Fruit fly (Drosophila melanogaster) whole organism, embryonic: Measurements from ENCODE around the gene CG43707.

Experiments used
- Abd-B ChIP-seq: fragments of 200-800 bp; sonication (Bioruptor generic); optimal IDR thresholded peaks from 2 replicates; lab custom pipeline; 2018; ENCODE audit warnings: missing biosample characterization, mild to moderate bottlenecking, missing genetic modification characterization, moderate library complexity
- CG10147 ChIP-seq: fragments of 200-800 bp; sonication (Bioruptor generic); optimal IDR thresholded peaks from 2 replicates; lab custom pipeline; 2019; ENCODE audit warnings: missing biosample characterization, mild to moderate bottlenecking, missing genetic modification characterization, moderate library complexity
- CG12236 ChIP-seq: fragments of 200-800 bp; sonication (Bioruptor generic); optimal IDR thresholded peaks from 2 replicates; lab custom pipeline; 2016; ENCODE audit warnings: missing biosample characterization, missing genetic modification characterization
- CG12391 ChIP-seq: fragments of 200-800 bp; sonication (Bioruptor generic); optimal IDR thresholded peaks from 3 replicates; lab custom pipeline; 2018; ENCODE audit warnings: missing biosample characterization, mild to moderate bottlenecking, missing genetic modification characterization, moderate library complexity
- CG14050 ChIP-seq: fragments of 200-800 bp; sonication (Bioruptor generic); IDR thresholded peaks from 3 replicates; pipeline ENCODE4 v1.3.6; 2022; ENCODE audit warnings: missing biosample characterization, missing genetic modification characterization
- CG14860 ChIP-seq: fragments of 200-800 bp; sonication (Bioruptor generic); IDR thresholded peaks from 3 replicates; pipeline ENCODE4 v1.3.6; 2022; ENCODE audit warnings: missing biosample characterization, missing genetic modification characterization; ENCODE audit not compliant: partially characterized antibody
- CG1647 ChIP-seq: fragments of 200-800 bp; sonication (Bioruptor generic); optimal IDR thresholded peaks from 3 replicates; lab custom pipeline; 2016; ENCODE audit warnings: missing biosample characterization, missing genetic modification characterization
- CG17328 ChIP-seq: fragments of 200-800 bp; sonication (Bioruptor generic); IDR thresholded peaks from 2 replicates; pipeline ENCODE4 v1.3.6; 2022; ENCODE audit warnings: missing biosample characterization, missing genetic modification characterization
- CG2875 ChIP-seq: fragments of 200-800 bp; sonication (Bioruptor generic); optimal IDR thresholded peaks from 2 replicates; lab custom pipeline; 2017; ENCODE audit warnings: missing biosample characterization, mild to moderate bottlenecking, missing genetic modification characterization, missing genetic modification reagents
- CG3995 ChIP-seq: fragments of 200-800 bp; sonication (Bioruptor generic); optimal IDR thresholded peaks from 3 replicates; lab custom pipeline; 2016; ENCODE audit warnings: missing biosample characterization, missing genetic modification characterization
- CG4424 ChIP-seq: fragments of 200-800 bp; sonication (Bioruptor generic); optimal IDR thresholded peaks from 3 replicates; lab custom pipeline; 2016; ENCODE audit warnings: missing biosample characterization, missing genetic modification characterization
- CG4854 ChIP-seq: fragments of 200-800 bp; sonication (Bioruptor generic); optimal IDR thresholded peaks from 2 replicates; lab custom pipeline; 2016; ENCODE audit warnings: missing biosample characterization, missing genetic modification characterization, inconsistent platforms
- CG6854 ChIP-seq: fragments of 200-800 bp; sonication (Bioruptor generic); optimal IDR thresholded peaks from 3 replicates; lab custom pipeline; 2017; ENCODE audit warnings: missing biosample characterization, mild to moderate bottlenecking, missing genetic modification characterization
- CG7271 ChIP-seq: fragments of 200-800 bp; sonication (Bioruptor generic); optimal IDR thresholded peaks from 2 replicates; lab custom pipeline; 2018; ENCODE audit warnings: missing biosample characterization, mild to moderate bottlenecking, missing genetic modification characterization, moderate library complexity
- CG7357 ChIP-seq: fragments of 200-800 bp; sonication (Bioruptor generic); IDR thresholded peaks from 3 replicates; pipeline ENCODE4 v1.3.6; 2022; ENCODE audit warnings: missing biosample characterization, missing genetic modification characterization
- CG8944 ChIP-seq: fragments of 200-800 bp; sonication (Bioruptor generic); optimal IDR thresholded peaks from 3 replicates; lab custom pipeline; 2016; ENCODE audit warnings: missing biosample characterization, missing genetic modification characterization
- CG9215 ChIP-seq: fragments of 200-800 bp; sonication (Bioruptor generic); IDR thresholded peaks from 2 replicates; pipeline ENCODE4 v1.3.6; 2022; ENCODE audit warnings: missing biosample characterization, missing genetic modification characterization
- CG9727 ChIP-seq: fragments of 200-800 bp; sonication (Bioruptor generic); optimal IDR thresholded peaks from 3 replicates; lab custom pipeline; 2017; ENCODE audit warnings: missing biosample characterization, mild to moderate bottlenecking, missing genetic modification characterization
- CG9817 ChIP-seq: fragments of 200-800 bp; sonication (Bioruptor generic); optimal IDR thresholded peaks from 2 replicates; lab custom pipeline; 2018; ENCODE audit warnings: missing biosample characterization, mild to moderate bottlenecking, missing genetic modification characterization, moderate library complexity
- CG9932 ChIP-seq: fragments of 200-800 bp; sonication (Bioruptor generic); IDR thresholded peaks from 2 replicates; pipeline ENCODE4 v1.3.6; 2022; ENCODE audit warnings: missing biosample characterization, missing genetic modification characterization
- CTCF ChIP-seq: fragments of 200-800 bp; sonication (Bioruptor generic); optimal IDR thresholded peaks from 2 replicates; lab custom pipeline; 2017; ENCODE audit warnings: missing biosample characterization, mild to moderate bottlenecking, missing genetic modification characterization, moderate library complexity
- ERR ChIP-seq: fragments of 200-800 bp; sonication (Bioruptor generic); optimal IDR thresholded peaks from 2 replicates; lab custom pipeline; 2016; ENCODE audit warnings: missing biosample characterization, missing genetic modification characterization
- Eip74EF ChIP-seq, 2 experiments: fragments of 200-800 bp in 1 of 2; fragments of >200 bp in 1 of 2; sonication (Bioruptor generic) in 1 of 2; optimal IDR thresholded peaks; 2 replicates each; lab custom pipeline; 2017 to 2019; ENCODE audit warnings: missing biosample characterization in 2 of 2, missing genetic modification characterization in 2 of 2, mild to moderate bottlenecking in 1 of 2, moderate library complexity in 1 of 2
- Hand ChIP-seq: fragments of 200-800 bp; sonication (Bioruptor generic); optimal IDR thresholded peaks from 2 replicates; lab custom pipeline; 2017; ENCODE audit warnings: mild to moderate bottlenecking, missing biosample characterization, missing genetic modification reagents, missing genetic modification characterization
- Hr3 ChIP-seq: fragments of 200-800 bp; sonication (Bioruptor generic); optimal IDR thresholded peaks from 3 replicates; lab custom pipeline; 2016; ENCODE audit warnings: missing biosample characterization, missing genetic modification characterization
- Hr51 ChIP-seq, 2 experiments: fragments of 200-800 bp; sonication (Bioruptor generic); optimal IDR thresholded peaks; 2 replicates in 1 of 2; 3 replicates in 1 of 2; lab custom pipeline; 2016 to 2018; ENCODE audit warnings: missing biosample characterization in 2 of 2, missing genetic modification characterization in 2 of 2, mild to moderate bottlenecking in 1 of 2, moderate library complexity in 1 of 2
- Hr78 ChIP-seq, 2 experiments: fragments of 200-800 bp in 1 of 2; fragments of >200 bp in 1 of 2; sonication (Bioruptor generic) in 1 of 2; optimal IDR thresholded peaks; 2 replicates each; lab custom pipeline; 2017 to 2019; ENCODE audit warnings: missing biosample characterization in 2 of 2, missing genetic modification characterization in 2 of 2, mild to moderate bottlenecking in 1 of 2, moderate library complexity in 1 of 2
- Meics ChIP-seq: fragments of 200-800 bp; sonication (Bioruptor generic); optimal IDR thresholded peaks from 2 replicates; lab custom pipeline; 2017; ENCODE audit warnings: missing biosample characterization, mild to moderate bottlenecking, missing genetic modification characterization
- Nf-YA ChIP-seq: fragments of 200-800 bp; sonication (Bioruptor generic); IDR thresholded peaks from 2 replicates; pipeline ENCODE4 v1.3.6; 2022; ENCODE audit warnings: missing biosample characterization, missing genetic modification characterization
- Sox100B ChIP-seq: fragments of 200-800 bp; sonication (Bioruptor generic); optimal IDR thresholded peaks from 3 replicates; lab custom pipeline; 2018; ENCODE audit warnings: missing biosample characterization, mild to moderate bottlenecking, missing genetic modification characterization
- Sox102F ChIP-seq: fragments of 200-800 bp; sonication (Bioruptor generic); optimal IDR thresholded peaks from 2 replicates; lab custom pipeline; 2018; ENCODE audit warnings: missing biosample characterization, mild to moderate bottlenecking, missing genetic modification characterization, moderate library complexity
- Xrp1 ChIP-seq: fragments of 200-800 bp; sonication (Bioruptor generic); IDR thresholded peaks from 2 replicates; pipeline ENCODE4 v1.3.6; 2022; ENCODE audit warnings: missing biosample characterization, missing genetic modification characterization
- chinmo ChIP-seq: fragments of 200-800 bp; sonication (Bioruptor generic); IDR thresholded peaks from 4 replicates; pipeline ENCODE4 v1.3.6; 2022; ENCODE audit warnings: missing biosample characterization, missing genetic modification characterization; ENCODE audit not compliant: partially characterized antibody
- cwo ChIP-seq: fragments of 200-800 bp; sonication (Bioruptor generic); optimal IDR thresholded peaks from 3 replicates; lab custom pipeline; 2017; ENCODE audit warnings: missing biosample characterization, missing genetic modification characterization, mild to moderate bottlenecking, moderate library complexity, missing genetic modification reagents
- dpn ChIP-seq, 2 experiments: fragments of 200-800 bp; sonication (Bioruptor generic); optimal IDR thresholded peaks; 3 replicates each; lab custom pipeline; 2016; ENCODE audit warnings: missing biosample characterization in 2 of 2, missing genetic modification characterization in 2 of 2
- eve ChIP-seq, 2 experiments: fragments of >200 bp; optimal IDR thresholded peaks; 2 replicates each; lab custom pipeline; 2017; ENCODE audit warnings: missing biosample characterization in 2 of 2, missing genetic modification characterization in 2 of 2
- fu2 ChIP-seq: fragments of 200-800 bp; sonication (Bioruptor generic); optimal IDR thresholded peaks from 2 replicates; lab custom pipeline; 2016; ENCODE audit warnings: missing biosample characterization, missing genetic modification characterization
- gem ChIP-seq: fragments of 200-800 bp; sonication (Bioruptor generic); optimal IDR thresholded peaks from 2 replicates; lab custom pipeline; 2019; ENCODE audit warnings: missing biosample characterization, mild to moderate bottlenecking, missing genetic modification characterization, moderate library complexity
- grau ChIP-seq: fragments of 200-800 bp; optimal IDR thresholded peaks from 3 replicates; lab custom pipeline; 2019; ENCODE audit warnings: missing biosample characterization, mild to moderate bottlenecking, missing genetic modification characterization, moderate library complexity
- grn ChIP-seq: fragments of 200-800 bp; sonication (Bioruptor generic); optimal IDR thresholded peaks from 3 replicates; lab custom pipeline; 2017; ENCODE audit warnings: missing biosample characterization, missing genetic modification characterization
- nerfin-1 ChIP-seq: fragments of 200-800 bp; sonication (Bioruptor generic); optimal IDR thresholded peaks from 3 replicates; lab custom pipeline; 2019; ENCODE audit warnings: missing biosample characterization, mild to moderate bottlenecking, missing genetic modification characterization, moderate library complexity
- nmo ChIP-seq: fragments of 200-800 bp; sonication (Bioruptor generic); optimal IDR thresholded peaks from 2 replicates; lab custom pipeline; 2018; ENCODE audit warnings: missing biosample characterization, mild to moderate bottlenecking, missing genetic modification characterization, moderate library complexity
- org-1 ChIP-seq: fragments of 200-800 bp; sonication (Bioruptor generic); optimal IDR thresholded peaks from 2 replicates; lab custom pipeline; 2017; ENCODE audit warnings: missing biosample characterization, missing genetic modification characterization
- pho ChIP-seq: fragments of 200-800 bp; sonication (Bioruptor generic); optimal IDR thresholded peaks from 2 replicates; lab custom pipeline; 2016; ENCODE audit warnings: missing biosample characterization, missing genetic modification characterization
- psq ChIP-seq: fragments of 200-800 bp; sonication (Bioruptor generic); optimal IDR thresholded peaks from 2 replicates; lab custom pipeline; 2017; ENCODE audit warnings: missing biosample characterization, missing genetic modification characterization
- repo ChIP-seq: fragments of 200-800 bp; sonication (Bioruptor generic); optimal IDR thresholded peaks from 2 replicates; lab custom pipeline; 2016; ENCODE audit warnings: missing biosample characterization, missing genetic modification characterization
- sug ChIP-seq: fragments of 200-800 bp; optimal IDR thresholded peaks from 2 replicates; lab custom pipeline; 2019; ENCODE audit warnings: missing biosample characterization, mild to moderate bottlenecking, missing genetic modification characterization, moderate library complexity
- tna ChIP-seq: fragments of 200-800 bp; sonication (Bioruptor generic); IDR thresholded peaks from 2 replicates; pipeline ENCODE4 v1.3.6; 2022; ENCODE audit warnings: missing biosample characterization, missing genetic modification characterization; ENCODE audit not compliant: partially characterized antibody
- twi ChIP-seq: fragments of 200-800 bp; optimal IDR thresholded peaks from 2 replicates; lab custom pipeline; 2019; ENCODE audit warnings: missing biosample characterization, mild to moderate bottlenecking, missing genetic modification characterization, moderate library complexity
- unpg ChIP-seq: fragments of 200-800 bp; sonication (Bioruptor generic); optimal IDR thresholded peaks from 3 replicates; lab custom pipeline; 2018; ENCODE audit warnings: missing biosample characterization, mild to moderate bottlenecking, missing genetic modification characterization, moderate library complexity
- wor ChIP-seq: fragments of 200-800 bp; sonication (Bioruptor generic); IDR thresholded peaks from 2 replicates; pipeline ENCODE4 v1.3.6; 2022; ENCODE audit warnings: missing biosample characterization, missing genetic modification characterization
- yki ChIP-seq: fragments of >200 bp; optimal IDR thresholded peaks from 3 replicates; lab custom pipeline; 2018

Gene CG43707

DNA sequence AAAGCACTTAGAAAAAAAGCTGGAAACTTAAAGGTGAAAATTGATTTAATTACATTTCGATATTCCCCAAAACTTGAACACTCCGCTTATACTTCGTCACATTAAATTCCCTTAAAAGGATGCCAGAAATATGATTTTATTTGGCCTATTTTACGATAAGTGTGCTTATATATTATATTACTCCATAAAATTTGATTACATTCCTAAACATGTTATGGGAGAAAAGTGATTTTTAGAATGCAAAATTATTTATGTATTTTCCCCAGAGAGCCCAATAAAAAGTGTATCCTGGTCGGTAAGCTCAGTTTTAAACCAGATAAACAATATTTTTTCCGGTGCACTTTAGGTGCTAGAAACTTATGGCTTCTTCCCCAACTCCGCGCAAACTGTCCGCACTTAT, 19.4 kb upstream of the CG43707 start (continued):
- no peak for TF ChIP-seq Eip74EF (GFP tag; optimal IDR thresholded peaks at IDR 0.05; lab: Kevin White, UChicago)
- TF ChIP-seq CG14860 (GFP tag; lab: Robert Waterston, UW): no peak
- no peak for TF ChIP-seq twi (tag; lab: Kevin White, UChicago)
- TF ChIP-seq CG8944 (GFP tag; lab: Kevin White, UChicago): no peak
- TF ChIP-seq tna (GFP tag; lab: Robert Waterston, UW): no peak
- no peak for TF ChIP-seq CTCF
- TF ChIP-seq unpg (GFP tag; lab: Kevin White, UChicago): no peak
- no peak for TF ChIP-seq Sox100B (GFP tag; lab: Kevin White, UChicago)
- TF ChIP-seq grn (GFP tag; lab: Kevin White, UChicago): no peak
- TF ChIP-seq CG9932 (GFP tag; lab: Robert Waterston, UW): no peak
- TF ChIP-seq CG12391 (tag; lab: Kevin White, UChicago): no peak
- TF ChIP-seq eve (GFP tag; optimal IDR thresholded peaks at IDR 0.05; lab: Kevin White, UChicago): peak in 1 of 2 experiments; percentile 22
- TF ChIP-seq ERR (GFP tag; lab: Kevin White, UChicago): no peak
- no peak for TF ChIP-seq CG7357 (GFP tag; lab: Robert Waterston, UW)
- TF ChIP-seq psq: no peak
- TF ChIP-seq CG4424 (GFP tag; lab: Kevin White, UChicago): no peak
- no peak for TF ChIP-seq CG14050 (GFP tag; lab: Robert Waterston, UW)
- no peak for TF ChIP-seq Nf-YA (GFP tag; lab: Robert Waterston, UW)
- TF ChIP-seq wor (GFP tag; lab: Robert Waterston, UW): no peak
- no peak for TF ChIP-seq nerfin-1 (tag; lab: Kevin White, UChicago)
- TF ChIP-seq Hr78 (GFP tag; optimal IDR thresholded peaks at IDR 0.05; lab: Kevin White, UChicago): no peak
- TF ChIP-seq cwo (GFP tag; lab: Kevin White, UChicago): no peak
- TF ChIP-seq CG9817: no peak
- no peak for TF ChIP-seq Xrp1 (GFP tag; lab: Robert Waterston, UW)
- no peak for TF ChIP-seq CG3995 (GFP tag; lab: Kevin White, UChicago)
- no peak for TF ChIP-seq repo (GFP tag; lab: Kevin White, UChicago)
- TF ChIP-seq dpn (GFP tag; optimal IDR thresholded peaks at IDR 0.05; lab: Kevin White, UChicago): no peak
- peak; percentile 0 for TF ChIP-seq CG9727
- TF ChIP-seq CG9215 (GFP tag; lab: Robert Waterston, UW): no peak
- no peak for TF ChIP-seq CG7271 (tag; lab: Kevin White, UChicago)
- TF ChIP-seq gem (tag; lab: Kevin White, UChicago): peak; percentile 21
- no peak for TF ChIP-seq org-1 (GFP tag; lab: Kevin White, UChicago)
- no peak for TF ChIP-seq fu2 (GFP tag; lab: Kevin White, UChicago)
- TF ChIP-seq CG1647 (GFP tag; lab: Kevin White, UChicago): no peak
- TF ChIP-seq nmo: no peak
- TF ChIP-seq CG17328 (GFP tag; lab: Robert Waterston, UW): no peak
- TF ChIP-seq grau (tag; lab: Kevin White, UChicago): peak; percentile 35
- peak; percentile 19 for TF ChIP-seq Meics (GFP tag; lab: Kevin White, UChicago)
- TF ChIP-seq CG12236 (GFP tag; lab: Kevin White, UChicago): no peak
- no peak for TF ChIP-seq Abd-B (GFP tag; lab: Kevin White, UChicago)
- TF ChIP-seq CG4854: no peak
- peak; percentile 19 for TF ChIP-seq Sox102F
- TF ChIP-seq CG10147 (GFP tag; lab: Kevin White, UChicago): peak; percentile 24
- TF ChIP-seq yki: no peak
- no peak for TF ChIP-seq Hr3 (GFP tag; lab: Kevin White, UChicago)
- TF ChIP-seq chinmo (GFP tag; lab: Robert Waterston, UW): no peak
- TF ChIP-seq Hr51 (GFP tag; optimal IDR thresholded peaks at IDR 0.05; lab: Kevin White, UChicago): peak in 1 of 2 experiments; percentile 4
- peak; percentile 25 for TF ChIP-seq Hand
- TF ChIP-seq sug (tag; lab: Kevin White, UChicago): no peak
- no peak for TF ChIP-seq CG2875 (GFP tag; lab: Kevin White, UChicago)
- TF ChIP-seq CG6854 (GFP tag; lab: Kevin White, UChicago): no peak
- no peak for TF ChIP-seq pho
